Worm (Caenorhabditis elegans): ENCODE results near the gene ttm-1.

ttm-1 gene

ce11 chrIII:13013912-13014311 lies 47.1 kb upstream of the ttm-1 start (continued):
- TF ChIP-seq dpl-1 (GFP tag; optimal IDR thresholded peaks at IDR 0.05) (no peak), ama-1 (optimal IDR thresholded peaks at IDR 0.05) (no peak), tlp-1 (tag; optimal IDR thresholded peaks at IDR 0.05) (no peak), fkh-4 (tag; optimal IDR thresholded peaks at IDR 0.05; ENCODE audit: borderline replicate concordance) (no peak), rnt-1 (tag; optimal IDR thresholded peaks at IDR 0.05) (no peak), ceh-90 (tag; optimal IDR thresholded peaks at IDR 0.05) (no peak)

ce11 chrIII:13011927-13012326 lies 45.1 kb upstream of the ttm-1 start:
- no peak for TF ChIP-seq nhr-11 (tag; optimal IDR thresholded peaks at IDR 0.05)
- no peak for TF ChIP-seq lin-15B (tag; optimal IDR thresholded peaks at IDR 0.05)
- TF ChIP-seq unc-30 (tag; optimal IDR thresholded peaks at IDR 0.05), result no peak
- no peak for TF ChIP-seq ets-5 (GFP tag; IDR thresholded peaks at IDR 0.05)
- no peak for TF ChIP-seq ama-1 (optimal IDR thresholded peaks at IDR 0.05)
- no peak for TF ChIP-seq alr-1 (tag; optimal IDR thresholded peaks at IDR 0.05; ENCODE audit: borderline replicate concordance)
- TF ChIP-seq lir-3 (tag; optimal IDR thresholded peaks at IDR 0.05; ENCODE audit: poor library complexity), result no peak
- TF ChIP-seq isw-1 (GFP tag; IDR thresholded peaks at IDR 0.05), result no peak
- TF ChIP-seq fkh-10 (GFP tag; optimal IDR thresholded peaks at IDR 0.05), result no peak
- peak; percentile 31 for TF ChIP-seq vab-15 (tag; optimal IDR thresholded peaks at IDR 0.05)
- TF ChIP-seq ceh-90 (tag; optimal IDR thresholded peaks at IDR 0.05), result no peak
- TF ChIP-seq mab-9 (GFP tag; IDR thresholded peaks at IDR 0.05), result no peak
- TF ChIP-seq hlh-4 (tag; optimal IDR thresholded peaks at IDR 0.05), result no peak
- TF ChIP-seq tlp-1 (tag; optimal IDR thresholded peaks at IDR 0.05), result no peak
- TF ChIP-seq nhr-12 (tag; optimal IDR thresholded peaks at IDR 0.05), result no peak
- no peak for TF ChIP-seq sup-37 (GFP tag; optimal IDR thresholded peaks at IDR 0.05)
- TF ChIP-seq blmp-1 (tag; optimal IDR thresholded peaks at IDR 0.05), result peak; percentile 85
- TF ChIP-seq swsn-7 (tag; optimal IDR thresholded peaks at IDR 0.05), result no peak
- no peak for TF ChIP-seq tbx-2 (tag; optimal IDR thresholded peaks at IDR 0.05)
- no peak for TF ChIP-seq hlh-17 (GFP tag; optimal IDR thresholded peaks at IDR 0.05; ENCODE audit: borderline replicate concordance)
- no peak for TF ChIP-seq ceh-82 (tag; optimal IDR thresholded peaks at IDR 0.05)
- peak in 1 of 2 experiments; percentile 49 for TF ChIP-seq lsy-2 (tag; optimal IDR thresholded peaks at IDR 0.05)
- no peak for TF ChIP-seq skn-1 (tag; optimal IDR thresholded peaks at IDR 0.05)
- no peak for TF ChIP-seq grh-1 (GFP tag; IDR thresholded peaks at IDR 0.05)
- TF ChIP-seq efl-1 (optimal IDR thresholded peaks at IDR 0.05), result no peak
- peak in 1 of 2 experiments; percentile 92 for TF ChIP-seq efl-1 (GFP tag; optimal IDR thresholded peaks at IDR 0.05 in 1 of 2)
- no peak for TF ChIP-seq C16A3.4 (tag; optimal IDR thresholded peaks at IDR 0.05)
- TF ChIP-seq jun-1 (tag; optimal IDR thresholded peaks at IDR 0.05), result no peak
- TF ChIP-seq elt-3 (tag; optimal IDR thresholded peaks at IDR 0.05), result peak in 1 of 6 experiments; percentile 65
- no peak for TF ChIP-seq fkh-8 (tag; optimal IDR thresholded peaks at IDR 0.05)
- no peak for TF ChIP-seq zag-1 (tag; optimal IDR thresholded peaks at IDR 0.05)
- TF ChIP-seq aly-2 (tag; optimal IDR thresholded peaks at IDR 0.05), result no peak
- no peak for TF ChIP-seq egl-27 (tag; optimal IDR thresholded peaks at IDR 0.05)
- TF ChIP-seq C34B4.2 (tag; optimal IDR thresholded peaks at IDR 0.05), result no peak
- peak in 1 of 2 experiments; percentile 24 for TF ChIP-seq lin-35 (GFP tag; optimal IDR thresholded peaks at IDR 0.05)
- TF ChIP-seq lin-14 (GFP tag; optimal IDR thresholded peaks at IDR 0.05), result peak; percentile 84
- TF ChIP-seq mep-1 (tag; optimal IDR thresholded peaks at IDR 0.05), result peak; percentile 8
- TF ChIP-seq xbp-1 (tag; optimal IDR thresholded peaks at IDR 0.05), result no peak
- no peak for TF ChIP-seq sox-4 (tag; optimal IDR thresholded peaks at IDR 0.05)
- peak; percentile 75 for TF ChIP-seq nhr-20 (tag; optimal IDR thresholded peaks at IDR 0.05)
- TF ChIP-seq nhr-19 (GFP tag; conservative IDR thresholded peaks at IDR 0.05), result no peak
- TF ChIP-seq pqm-1 (tag; optimal IDR thresholded peaks at IDR 0.05), result no peak
- TF ChIP-seq elt-2 (tag; optimal IDR thresholded peaks at IDR 0.05), result no peak
- TF ChIP-seq rnt-1 (tag; optimal IDR thresholded peaks at IDR 0.05), result no peak
- no peak for TF ChIP-seq irx-1 (tag; optimal IDR thresholded peaks at IDR 0.05)
- TF ChIP-seq pag-3 (tag; optimal IDR thresholded peaks at IDR 0.05; ENCODE audit: borderline replicate concordance, insufficient read depth), result peak; percentile 34
- no peak for TF ChIP-seq ceh-88 (GFP tag; IDR thresholded peaks at IDR 0.05)
- TF ChIP-seq mef-2 (tag; optimal IDR thresholded peaks at IDR 0.05), result no peak
- no peak for TF ChIP-seq sptf-1 (tag; optimal IDR thresholded peaks at IDR 0.05)

Data from whole organism, L1 larva.